Fruit fly (Drosophila melanogaster): ENCODE results near the gene CCKLR-17D3.

Gene CCKLR-17D3

DNA sequence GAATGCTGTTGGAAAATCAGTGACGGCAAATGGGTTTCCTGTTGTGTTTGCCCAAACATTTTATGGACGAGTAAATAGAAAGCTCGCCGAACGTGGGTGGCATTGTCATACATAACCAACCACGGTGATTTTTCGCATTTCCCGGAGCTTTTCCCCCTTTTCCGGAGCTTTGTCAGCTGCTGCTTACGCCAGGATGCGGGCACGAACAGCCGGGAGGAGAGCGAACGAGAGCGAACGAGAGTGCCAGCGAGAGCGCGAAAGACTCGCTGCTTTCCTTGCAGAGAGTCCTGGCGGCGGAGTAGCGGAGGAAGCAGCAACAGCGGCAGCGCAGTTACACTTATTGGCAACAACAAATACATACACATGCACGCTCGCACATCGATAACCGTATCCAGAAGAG is 32.5 kb upstream of the CCKLR-17D3 start, which contains the start of gene CG7058 (continued):
- TF ChIP-seq CG8290 (GFP tag; optimal IDR thresholded peaks at IDR 0.05): no peak
- TF ChIP-seq CG8290 (tag; optimal IDR thresholded peaks at IDR 0.05): no peak
- no peak for TF ChIP-seq danr (GFP tag; IDR thresholded peaks at IDR 0.05)
- no peak for TF ChIP-seq CG11696 (GFP tag; IDR thresholded peaks at IDR 0.05)
- no peak for TF ChIP-seq CG17385 (GFP tag; optimal IDR thresholded peaks at IDR 0.05)
- TF ChIP-seq hkb (optimal IDR thresholded peaks at IDR 0.05): no peak
- TF ChIP-seq hkb (GFP tag; IDR thresholded peaks at IDR 0.05): no peak
- no peak for TF ChIP-seq CG18011 (GFP tag; optimal IDR thresholded peaks at IDR 0.05)
- no peak for TF ChIP-seq Dfd (GFP tag; optimal IDR thresholded peaks at IDR 0.05)
- no peak for TF ChIP-seq Meics (GFP tag; optimal IDR thresholded peaks at IDR 0.05)
- TF ChIP-seq Usf (GFP tag; optimal IDR thresholded peaks at IDR 0.05): no peak
- TF ChIP-seq Antp (GFP tag; optimal IDR thresholded peaks at IDR 0.05): no peak
- no peak for TF ChIP-seq al (GFP tag; IDR thresholded peaks at IDR 0.05)
- no peak for TF ChIP-seq fd96Cb (tag; optimal IDR thresholded peaks at IDR 0.05)
- peak; percentile 90 for TF ChIP-seq CG12155 (GFP tag; optimal IDR thresholded peaks at IDR 0.05)
- no peak for TF ChIP-seq p53 (GFP tag; optimal IDR thresholded peaks at IDR 0.05)
- TF ChIP-seq sna (GFP tag; IDR thresholded peaks at IDR 0.05; ENCODE audit: partially characterized antibody): no peak
- TF ChIP-seq fd3F (GFP tag; optimal IDR thresholded peaks at IDR 0.05): no peak
- no peak for TF ChIP-seq fu2 (GFP tag; optimal IDR thresholded peaks at IDR 0.05)
- no peak for TF ChIP-seq CG4282 (GFP tag; optimal IDR thresholded peaks at IDR 0.05)
- peak in 1 of 2 experiments; percentile 37 for TF ChIP-seq crp (GFP tag; optimal IDR thresholded peaks at IDR 0.05)
- no peak for TF ChIP-seq grn (GFP tag; optimal IDR thresholded peaks at IDR 0.05)
- no peak for TF ChIP-seq CG2199 (GFP tag; IDR thresholded peaks at IDR 0.05)
- no peak for TF ChIP-seq CG7839 (tag; optimal IDR thresholded peaks at IDR 0.05)
- no peak for TF ChIP-seq CG13775 (GFP tag; optimal IDR thresholded peaks at IDR 0.05)
- no peak for TF ChIP-seq lmd (GFP tag; IDR thresholded peaks at IDR 0.05)
- no peak for TF ChIP-seq wek (GFP tag; optimal IDR thresholded peaks at IDR 0.05)
- no peak for TF ChIP-seq Taf1 (GFP tag; IDR thresholded peaks at IDR 0.05)
- TF ChIP-seq jigr1 (GFP tag; IDR thresholded peaks at IDR 0.05): no peak
- TF ChIP-seq tx (GFP tag; optimal IDR thresholded peaks at IDR 0.05): no peak
- no peak for TF ChIP-seq nau (GFP tag; optimal IDR thresholded peaks at IDR 0.05)
- no peak for TF ChIP-seq tna (GFP tag; IDR thresholded peaks at IDR 0.05; ENCODE audit: partially characterized antibody)
- no peak for TF ChIP-seq Gsc (GFP tag; IDR thresholded peaks at IDR 0.05)
- TF ChIP-seq CG2129 (GFP tag; IDR thresholded peaks at IDR 0.05; ENCODE audit: partially characterized antibody): no peak
- TF ChIP-seq onecut (GFP tag; IDR thresholded peaks at IDR 0.05): no peak
- no peak for TF ChIP-seq sim (GFP tag; IDR thresholded peaks at IDR 0.05)
- peak; percentile 8 for TF ChIP-seq pzg (GFP tag; optimal IDR thresholded peaks at IDR 0.05)
- no peak for TF ChIP-seq CG13424 (tag; optimal IDR thresholded peaks at IDR 0.05)
- TF ChIP-seq CG4820 (GFP tag; optimal IDR thresholded peaks at IDR 0.05): no peak
- TF ChIP-seq CG7963 (GFP tag; IDR thresholded peaks at IDR 0.05; ENCODE audit: partially characterized antibody): no peak
- TF ChIP-seq Elba2 (GFP tag; optimal IDR thresholded peaks at IDR 0.05): peak; percentile 23
- TF ChIP-seq CG8765 (GFP tag; IDR thresholded peaks at IDR 0.05): no peak
- TF ChIP-seq D19A (tag; optimal IDR thresholded peaks at IDR 0.05): no peak
- no peak for TF ChIP-seq Jarid2 (GFP tag; optimal IDR thresholded peaks at IDR 0.05)
- no peak for TF ChIP-seq CG8359 (GFP tag; optimal IDR thresholded peaks at IDR 0.05; ENCODE audit: borderline replicate concordance)
- no peak for TF ChIP-seq dan (GFP tag; IDR thresholded peaks at IDR 0.05)
- TF ChIP-seq CG4328 (GFP tag; optimal IDR thresholded peaks at IDR 0.05): no peak
- TF ChIP-seq Deaf1 (tag; optimal IDR thresholded peaks at IDR 0.05): peak; percentile 57
- TF ChIP-seq sens-2 (GFP tag; IDR thresholded peaks at IDR 0.05): no peak
- no peak for TF ChIP-seq dm (GFP tag; optimal IDR thresholded peaks at IDR 0.05)
- TF ChIP-seq Trl (optimal IDR thresholded peaks at IDR 0.05): peak in 1 of 2 experiments; percentile 22
- TF ChIP-seq Trl (GFP tag; optimal IDR thresholded peaks at IDR 0.05): no peak
- TF ChIP-seq CG15479 (GFP tag; optimal IDR thresholded peaks at IDR 0.05): no peak

Measured in whole organism, embryonic.